Worm (Caenorhabditis elegans) whole organism, midembryonic: ENCODE results near the gene bath-39.

Experiments used
- T22C8.4 ChIP-seq: fragments of 200-800 bp; sonication (Bioruptor generic); IDR thresholded peaks from 2 replicates; pipeline ENCODE4 v1.3.6; 2022; ENCODE audit warnings: missing genetic modification characterization, missing compliant biosample characterization
- cog-1 ChIP-seq: sonication (generic microtip); optimal IDR thresholded peaks from 2 replicates; lab custom pipeline; 2016; ENCODE audit warnings: missing genetic modification characterization, missing compliant biosample characterization
- flt-1 ChIP-seq: fragments of 200-800 bp; sonication (Bioruptor generic); IDR thresholded peaks from 2 replicates; pipeline ENCODE4 v1.3.6; 2022; ENCODE audit warnings: missing genetic modification characterization, missing compliant biosample characterization
- klf-2 ChIP-seq: fragments of 200-800 bp; sonication (Bioruptor generic); conservative IDR thresholded peaks from 2 replicates; pipeline ENCODE4 v1.3.6; 2022; ENCODE audit warnings: missing genetic modification reagents, missing genetic modification characterization, missing compliant biosample characterization
- med-1 ChIP-seq: sonication (generic microtip); optimal IDR thresholded peaks from 2 replicates; lab custom pipeline; 2017; ENCODE audit warnings: missing genetic modification characterization, mild to moderate bottlenecking, missing compliant biosample characterization, antibody characterized with exemption, missing genetic modification reagents; ENCODE audit not compliant: insufficient read depth
- ref-1 ChIP-seq: fragments of 200-800 bp; sonication (Bioruptor generic); conservative IDR thresholded peaks from 2 replicates; pipeline ENCODE4 v1.3.6; 2022; ENCODE audit warnings: missing genetic modification reagents, missing genetic modification characterization, missing compliant biosample characterization
- tab-1 ChIP-seq: fragments of 200-800 bp; sonication (Bioruptor generic); IDR thresholded peaks from 2 replicates; pipeline ENCODE4 v1.3.6; 2022; ENCODE audit warnings: missing genetic modification characterization, missing compliant biosample characterization
- ztf-23 ChIP-seq: fragments of 200-800 bp; sonication (Bioruptor generic); IDR thresholded peaks from 2 replicates; pipeline ENCODE4 v1.3.6; 2022; ENCODE audit warnings: missing genetic modification reagents, missing genetic modification characterization, missing compliant biosample characterization
- ztf-29 ChIP-seq: fragments of 200-800 bp; sonication (Bioruptor generic); IDR thresholded peaks from 2 replicates; pipeline ENCODE4 v1.3.6; 2022; ENCODE audit warnings: missing genetic modification reagents, missing genetic modification characterization, missing compliant biosample characterization

Gene bath-39

DNA sequence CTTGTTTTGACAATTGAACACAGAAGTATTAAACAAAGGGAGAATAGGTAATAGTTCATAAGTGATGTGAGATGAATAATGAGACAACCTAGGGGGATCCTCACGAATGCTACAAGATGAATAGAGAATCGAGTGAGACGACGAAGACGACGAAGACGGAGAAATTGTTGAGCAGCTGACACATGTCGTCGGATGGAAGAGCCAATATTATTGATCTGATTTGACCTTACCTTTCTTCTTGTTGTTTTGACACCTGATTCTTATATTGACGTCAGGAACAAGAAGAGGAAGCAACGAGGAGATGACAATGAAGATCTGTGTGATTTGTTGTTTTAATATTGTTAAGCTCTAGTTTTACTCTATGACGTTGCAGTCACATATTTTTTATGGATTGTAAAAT is 14.2 kb downstream of the bath-39 start, which contains the start of gene T10G3.1:
T10G3.1 (minus strand) TSS at position 213 of the 400 bp plus-strand sequence.
- TF ChIP-seq ztf-29 (GFP tag; lab: Robert Waterston, UW) (no peak), flt-1 (GFP tag; lab: Robert Waterston, UW) (no peak), med-1 (GFP tag; lab: Kevin White, UChicago) (no peak), tab-1 (GFP tag; lab: Robert Waterston, UW) (no peak), cog-1 (no peak), ref-1 (GFP tag; lab: Robert Waterston, UW) (no peak), T22C8.4 (GFP tag; lab: Robert Waterston, UW) (no peak), klf-2 (GFP tag; lab: Robert Waterston, UW) (no peak), ztf-23 (no peak)

DNA sequence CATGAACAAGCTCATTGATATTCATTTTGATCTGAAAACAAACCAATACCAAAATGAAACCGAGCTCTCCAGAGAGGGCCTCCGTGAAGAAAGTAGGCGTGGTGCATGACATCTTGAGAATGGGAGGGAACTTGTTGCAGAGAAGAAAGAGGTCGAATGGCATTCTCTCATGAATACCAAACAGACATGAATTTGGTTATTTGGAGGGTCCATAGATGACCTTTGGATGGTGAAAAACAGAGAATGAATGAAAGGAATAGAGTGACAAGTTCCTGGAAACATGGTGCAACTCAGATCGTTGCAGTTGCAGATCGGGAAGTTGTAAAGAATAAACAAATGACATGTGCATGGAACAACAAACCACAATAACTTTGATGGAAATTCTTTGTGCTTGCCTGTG is 17.1 kb downstream of the bath-39 start, which contains the start of gene T10G3.8:
T10G3.8 (minus strand) TSS at position 101 of the 400 bp plus-strand sequence.
- TF ChIP-seq klf-2 (GFP tag; lab: Robert Waterston, UW) (no peak), ztf-23 (no peak), tab-1 (GFP tag; lab: Robert Waterston, UW) (no peak), med-1 (GFP tag; lab: Kevin White, UChicago) (no peak), T22C8.4 (GFP tag; lab: Robert Waterston, UW) (no peak)

DNA sequence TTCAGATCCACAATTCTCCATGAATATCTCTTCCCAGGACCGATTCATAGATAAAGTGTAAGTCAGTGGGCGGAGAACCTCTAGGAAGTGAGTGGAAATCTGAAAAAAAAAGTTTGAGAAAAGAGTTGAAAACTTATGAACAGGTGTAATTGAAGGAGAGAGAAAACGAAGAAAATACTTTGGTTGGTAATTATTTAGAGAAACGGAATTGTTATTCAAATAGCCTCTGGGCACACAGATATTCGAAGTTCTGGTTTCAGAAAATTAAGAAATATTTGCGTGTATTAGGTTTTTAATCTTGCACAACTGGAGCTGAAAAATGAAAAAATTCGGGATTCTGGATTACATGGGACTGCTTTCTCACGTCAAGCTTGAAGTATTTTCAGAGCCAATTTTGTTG is 20.5 kb downstream of the bath-39 start, which contains the start of gene T10G3.2:
T10G3.2 (minus strand) TSS at position 101 of the 400 bp plus-strand sequence.
- TF ChIP-seq T22C8.4 (GFP tag; lab: Robert Waterston, UW) (no peak), tab-1 (GFP tag; lab: Robert Waterston, UW) (no peak), med-1 (GFP tag; lab: Kevin White, UChicago) (no peak), flt-1 (GFP tag; lab: Robert Waterston, UW) (no peak), ref-1 (GFP tag; lab: Robert Waterston, UW) (no peak)

DNA sequence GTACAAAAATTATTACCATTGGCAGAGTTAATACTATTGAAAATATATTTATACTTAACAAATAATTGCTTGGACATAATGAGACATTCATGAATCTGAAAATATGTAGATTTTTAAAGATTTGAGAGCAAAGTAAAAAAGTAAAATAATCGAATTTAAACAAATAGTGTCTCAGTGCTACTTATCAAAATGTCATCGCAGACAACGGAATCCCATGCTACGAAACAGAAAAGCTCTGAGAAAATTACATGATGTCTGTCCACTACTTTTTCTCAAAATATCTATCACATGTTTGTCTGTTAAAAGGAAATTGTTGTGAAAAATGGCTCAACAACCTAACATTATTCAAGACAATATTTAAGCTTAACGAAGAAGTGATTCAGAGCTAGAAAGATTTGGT is 25.1 kb downstream of the bath-39 start, which contains the start of gene T10G3.4:
T10G3.4 (minus strand) TSS at position 101 of the 400 bp plus-strand sequence.
- TF ChIP-seq flt-1 (GFP tag; lab: Robert Waterston, UW): no peak
- no peak for TF ChIP-seq tab-1 (GFP tag; lab: Robert Waterston, UW)
- TF ChIP-seq med-1 (GFP tag; lab: Kevin White, UChicago): no peak
- TF ChIP-seq klf-2 (GFP tag; lab: Robert Waterston, UW): no peak
- no peak for TF ChIP-seq ref-1 (GFP tag; lab: Robert Waterston, UW)
- no peak for TF ChIP-seq ztf-29 (GFP tag; lab: Robert Waterston, UW)
- no peak for TF ChIP-seq ztf-23
- no peak for TF ChIP-seq cog-1
- TF ChIP-seq T22C8.4 (GFP tag; lab: Robert Waterston, UW): no peak

DNA sequence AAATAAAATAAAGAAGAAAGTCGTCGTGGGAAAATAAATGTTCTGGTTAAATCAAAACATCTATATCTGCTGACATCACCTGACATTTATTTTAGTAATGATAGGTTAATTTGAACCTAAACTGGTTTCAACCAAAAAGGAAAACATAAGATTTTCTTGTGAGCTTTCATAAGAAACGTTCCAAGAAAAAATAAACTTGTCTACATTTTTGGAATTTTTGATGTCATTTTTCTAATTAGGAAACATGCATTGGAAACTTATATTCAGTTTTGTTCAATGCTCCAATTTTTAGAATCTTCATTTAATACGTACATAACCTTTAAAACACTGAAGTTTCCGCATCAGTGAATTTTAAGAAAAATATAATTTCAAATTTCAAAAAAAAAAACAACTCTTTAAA is 26.5 kb downstream of the bath-39 start:
- TF ChIP-seq cog-1 (no peak), ztf-29 (GFP tag; lab: Robert Waterston, UW) (no peak), med-1 (GFP tag; lab: Kevin White, UChicago) (no peak), ref-1 (GFP tag; lab: Robert Waterston, UW) (no peak), ztf-23 (no peak), flt-1 (GFP tag; lab: Robert Waterston, UW) (no peak), T22C8.4 (GFP tag; lab: Robert Waterston, UW) (no peak), klf-2 (GFP tag; lab: Robert Waterston, UW) (no peak), tab-1 (GFP tag; lab: Robert Waterston, UW) (no peak)

DNA sequence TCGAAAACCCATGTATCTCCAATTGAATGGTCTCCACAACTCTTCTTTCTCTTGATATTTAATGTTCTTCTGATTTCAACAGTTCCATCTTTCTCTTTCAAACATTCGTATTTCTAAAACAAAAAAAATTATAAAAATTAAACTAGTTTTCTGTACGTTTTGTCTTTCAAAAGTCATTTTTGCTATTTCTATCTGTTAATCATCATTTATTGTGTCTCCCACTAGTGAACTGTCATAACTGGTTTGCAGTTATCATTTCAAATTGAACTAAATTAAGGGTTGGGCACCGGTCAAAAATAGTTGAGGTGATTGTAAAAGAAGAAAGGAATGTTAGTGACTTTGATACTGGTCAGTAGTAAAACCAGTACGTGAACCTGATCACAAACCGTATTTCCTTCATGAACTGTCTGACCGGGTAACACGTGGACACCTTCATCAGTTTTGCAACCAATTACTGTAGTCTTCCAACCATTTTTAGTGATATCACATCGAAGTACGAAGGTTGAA is 29.1 kb downstream of the bath-39 start:
- TF ChIP-seq flt-1 (GFP tag; lab: Robert Waterston, UW) (no peak), tab-1 (GFP tag; lab: Robert Waterston, UW) (no peak), ref-1 (GFP tag; lab: Robert Waterston, UW) (no peak), med-1 (GFP tag; lab: Kevin White, UChicago) (no peak), cog-1 (no peak), ztf-23 (no peak), T22C8.4 (GFP tag; lab: Robert Waterston, UW) (no peak), klf-2 (GFP tag; lab: Robert Waterston, UW) (no peak), ztf-29 (GFP tag; lab: Robert Waterston, UW) (no peak)

DNA sequence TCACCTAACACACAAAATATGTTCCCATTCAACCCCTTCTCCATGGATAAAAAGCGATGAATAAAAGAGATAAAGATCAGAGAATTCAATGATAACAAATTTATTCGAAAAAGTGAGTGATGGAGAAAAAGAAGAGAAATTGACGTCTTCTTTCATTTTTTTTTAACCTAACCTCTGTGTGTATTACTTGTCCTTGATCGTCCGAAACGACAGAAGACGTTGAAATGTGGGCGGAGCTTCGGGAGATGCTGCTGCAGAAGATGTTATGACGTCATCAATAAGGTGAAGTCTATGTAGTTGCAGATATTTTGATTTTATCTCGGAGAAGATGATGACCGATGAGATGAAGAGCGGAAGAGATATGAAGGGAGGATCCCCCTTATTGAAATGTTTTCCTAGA is 30.6 kb downstream of the bath-39 start, which contains the start of gene T10G3.3:
T10G3.3 (minus strand) TSS at position 370 of the 400 bp plus-strand sequence.
- no peak for TF ChIP-seq T22C8.4 (GFP tag; lab: Robert Waterston, UW)
- no peak for TF ChIP-seq ref-1 (GFP tag; lab: Robert Waterston, UW)

DNA sequence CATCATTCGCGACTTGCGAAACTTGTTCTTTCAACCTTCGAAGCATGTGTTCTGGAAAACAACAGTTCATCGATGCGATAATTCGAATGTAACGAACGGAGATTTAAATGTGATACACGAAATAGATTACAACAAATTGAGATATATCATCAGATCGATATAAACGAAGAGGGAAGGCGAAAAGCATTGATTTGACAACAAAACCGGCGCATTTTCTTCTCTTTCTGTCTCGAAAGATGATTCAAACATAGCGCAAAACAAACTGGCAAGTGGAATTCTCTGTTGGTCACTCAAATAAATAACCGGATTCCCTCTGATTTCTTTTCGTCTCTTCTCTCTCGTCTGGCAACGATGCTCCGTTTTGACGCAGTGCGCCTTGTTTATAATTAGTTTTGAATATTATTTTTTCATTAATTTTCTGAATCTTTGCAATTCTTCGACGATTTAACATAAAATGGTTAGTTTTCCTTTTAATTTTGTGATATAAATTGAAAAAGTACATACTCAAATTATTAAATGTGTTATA is 38.1 kb downstream of the bath-39 start, which contains the start of the genes eea-1 and gut-2:
eea-1 (minus strand) TSS at position 51 of the 526 bp plus-strand sequence.
gut-2 (plus strand) TSS at position 369 of the 526 bp plus-strand sequence.
- TF ChIP-seq ztf-29 (GFP tag; lab: Robert Waterston, UW) (no peak), ztf-23 (no peak), cog-1 (no peak), ref-1 (GFP tag; lab: Robert Waterston, UW) (no peak), med-1 (GFP tag; lab: Kevin White, UChicago) (no peak)

DNA sequence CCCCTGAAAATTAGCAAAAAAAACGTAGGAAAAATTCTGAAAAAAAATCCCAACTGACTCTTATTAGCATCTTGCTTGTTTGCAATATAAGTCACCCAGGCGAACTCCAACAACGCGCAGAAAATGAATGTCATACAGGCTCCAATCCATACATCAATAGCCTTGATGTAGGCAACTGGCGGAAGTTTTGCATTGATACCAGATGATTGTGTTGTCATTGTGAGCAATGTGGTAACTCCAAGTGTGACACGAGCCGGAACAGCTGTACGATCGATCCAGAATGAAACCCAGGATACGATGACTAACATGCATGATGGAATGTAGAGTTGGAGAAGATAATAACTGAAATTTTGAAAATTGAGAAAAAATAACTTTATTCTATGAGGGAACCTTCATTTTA is 40.0 kb downstream of the bath-39 start:
- TF ChIP-seq ref-1 (GFP tag; lab: Robert Waterston, UW) (no peak), ztf-23 (no peak), cog-1 (no peak), flt-1 (GFP tag; lab: Robert Waterston, UW) (no peak)

DNA sequence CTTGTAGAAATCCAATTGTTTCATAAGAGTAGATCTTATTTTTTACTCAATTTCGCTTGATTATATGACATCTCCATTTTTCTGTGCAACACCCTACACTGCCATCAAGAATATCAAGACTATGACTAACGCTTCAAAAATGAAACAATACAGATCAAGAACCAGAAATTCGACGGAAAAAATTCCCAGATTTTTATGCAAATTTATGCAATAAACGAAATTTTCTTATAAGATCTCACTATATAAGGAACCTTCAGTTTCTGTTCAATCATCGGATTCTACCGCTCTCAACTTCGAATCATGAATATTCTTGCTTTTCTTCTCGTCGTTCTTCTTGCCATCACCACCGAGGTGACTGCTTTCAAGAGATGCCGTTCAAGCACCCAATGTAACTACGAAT is 47.1 kb downstream of the bath-39 start, which contains the start of gene R11G10.4:
R11G10.4 (plus strand) TSS at position 301 of the 400 bp plus-strand sequence.
- no peak for TF ChIP-seq tab-1 (GFP tag; lab: Robert Waterston, UW)
- no peak for TF ChIP-seq cog-1
- no peak for TF ChIP-seq klf-2 (GFP tag; lab: Robert Waterston, UW)
